Worm (Caenorhabditis elegans) whole organism, L4/young adult: ENCODE results near the gene C27D6.11.

Source experiments
- dao-5 ChIP-seq: sonication (generic microtip); optimal IDR thresholded peaks from 2 replicates; lab custom pipeline; 2016; ENCODE audit warnings: missing genotype, missing genetic modification characterization, moderate library complexity, missing compliant biosample characterization
- him-1 ChIP-seq: sonication (generic microtip); optimal IDR thresholded peaks from 2 replicates; lab custom pipeline; 2016; ENCODE audit warnings: missing genotype, missing genetic modification reagents, missing genetic modification characterization, missing compliant biosample characterization

ce11 chrII:5170932-5171331 lies 9.9 kb upstream of the C27D6.11 start, which contains the start of gene srb-1:
- TF ChIP-seq dao-5 (tag; lab: Kevin White, UChicago), result no peak
- TF ChIP-seq him-1 (tag; lab: Kevin White, UChicago), result no peak
